Fruit fly (Drosophila melanogaster): ENCODE results near the gene hwt.

hwt gene

dm6 chrX:12547657-12548056 lies 20.6 kb downstream of the hwt start (continued):
- peak; percentile 18 for TF ChIP-seq nerfin-1 (tag; optimal IDR thresholded peaks at IDR 0.05)
- TF ChIP-seq CG10462 (GFP tag; optimal IDR thresholded peaks at IDR 0.05): no peak
- TF ChIP-seq CG2116 (GFP tag; optimal IDR thresholded peaks at IDR 0.05): no peak
- no peak for TF ChIP-seq twi (tag; optimal IDR thresholded peaks at IDR 0.05)
- TF ChIP-seq dimm (GFP tag; IDR thresholded peaks at IDR 0.05): no peak
- TF ChIP-seq Hr78 (GFP tag; optimal IDR thresholded peaks at IDR 0.05): no peak
- TF ChIP-seq CG16863 (GFP tag; optimal IDR thresholded peaks at IDR 0.05): no peak
- TF ChIP-seq mld (GFP tag; IDR thresholded peaks at IDR 0.05; ENCODE audit: partially characterized antibody): no peak
- 0 out of 2 replicates have a peak, but pooled peaks have one; percentile 14 for TF ChIP-seq wdn (GFP tag; IDR thresholded peaks at IDR 0.05)
- peak; percentile 55 for TF ChIP-seq slbo (GFP tag; IDR thresholded peaks at IDR 0.05)
- TF ChIP-seq CG7963 (GFP tag; IDR thresholded peaks at IDR 0.05; ENCODE audit: partially characterized antibody): no peak
- no peak for TF ChIP-seq gsb-n (tag; optimal IDR thresholded peaks at IDR 0.05)
- TF ChIP-seq otp (GFP tag; IDR thresholded peaks at IDR 0.05): no peak
- TF ChIP-seq Hr39 (optimal IDR thresholded peaks at IDR 0.05): no peak
- no peak for TF ChIP-seq CG17186 (GFP tag; optimal IDR thresholded peaks at IDR 0.05)
- peak; percentile 36 for TF ChIP-seq Blimp-1 (GFP tag; optimal IDR thresholded peaks at IDR 0.05)
- TF ChIP-seq dati (GFP tag; IDR thresholded peaks at IDR 0.05): no peak
- no peak for TF ChIP-seq al (GFP tag; IDR thresholded peaks at IDR 0.05)
- TF ChIP-seq wek (GFP tag; optimal IDR thresholded peaks at IDR 0.05): no peak
- TF ChIP-seq CG2875 (GFP tag; optimal IDR thresholded peaks at IDR 0.05): no peak
- TF ChIP-seq Dfd (GFP tag; optimal IDR thresholded peaks at IDR 0.05): no peak
- TF ChIP-seq oc (tag; optimal IDR thresholded peaks at IDR 0.05): no peak
- TF ChIP-seq grau (tag; optimal IDR thresholded peaks at IDR 0.05): peak; percentile 46
- TF ChIP-seq NK7.1 (GFP tag; optimal IDR thresholded peaks at IDR 0.05): no peak
- TF ChIP-seq cwo (GFP tag; optimal IDR thresholded peaks at IDR 0.05): no peak
- TF ChIP-seq Adf1 (GFP tag; IDR thresholded peaks at IDR 0.05): no peak
- no peak for TF ChIP-seq Rfx (GFP tag; IDR thresholded peaks at IDR 0.05)
- no peak for TF ChIP-seq Camta (GFP tag; optimal IDR thresholded peaks at IDR 0.05)
- TF ChIP-seq CHES-1-like (GFP tag; optimal IDR thresholded peaks at IDR 0.05): peak; percentile 2
- TF ChIP-seq CG4282 (GFP tag; optimal IDR thresholded peaks at IDR 0.05): no peak
- no peak for TF ChIP-seq pros (GFP tag; optimal IDR thresholded peaks at IDR 0.05)
- TF ChIP-seq ems (GFP tag; optimal IDR thresholded peaks at IDR 0.05): peak; percentile 27
- no peak for TF ChIP-seq crc (GFP tag; optimal IDR thresholded peaks at IDR 0.05)
- no peak for TF ChIP-seq D (optimal IDR thresholded peaks at IDR 0.05)
- no peak for TF ChIP-seq D (GFP tag; optimal IDR thresholded peaks at IDR 0.05)
- TF ChIP-seq so (GFP tag; IDR thresholded peaks at IDR 0.05): peak; percentile 29; the same call in 1 of the 3 replicates
- TF ChIP-seq CG9215 (GFP tag; IDR thresholded peaks at IDR 0.05): no peak
- peak; percentile 23 for TF ChIP-seq CG10543 (GFP tag; optimal IDR thresholded peaks at IDR 0.05)
- no peak for TF ChIP-seq Mes4 (GFP tag; optimal IDR thresholded peaks at IDR 0.05)
- TF ChIP-seq row (GFP tag; IDR thresholded peaks at IDR 0.05): peak; percentile 74
- TF ChIP-seq CG7745 (tag; optimal IDR thresholded peaks at IDR 0.05): no peak
- peak; percentile 23 for TF ChIP-seq Dip3 (GFP tag; optimal IDR thresholded peaks at IDR 0.05)
- no peak for TF ChIP-seq lilli (GFP tag; optimal IDR thresholded peaks at IDR 0.05)
- TF ChIP-seq slp2 (GFP tag; optimal IDR thresholded peaks at IDR 0.05): no peak
- TF ChIP-seq Xbp1 (GFP tag; optimal IDR thresholded peaks at IDR 0.05): peak; percentile 30
- no peak for TF ChIP-seq CG14860 (GFP tag; IDR thresholded peaks at IDR 0.05; ENCODE audit: partially characterized antibody)
- no peak for TF ChIP-seq CG1603 (tag; optimal IDR thresholded peaks at IDR 0.05)
- no peak for TF ChIP-seq NC2β (GFP tag; optimal IDR thresholded peaks at IDR 0.05)
- peak; percentile 25 for TF ChIP-seq phol (tag; optimal IDR thresholded peaks at IDR 0.05)
- TF ChIP-seq B-H1 (GFP tag; IDR thresholded peaks at IDR 0.05): no peak
- TF ChIP-seq CG8089 (GFP tag; optimal IDR thresholded peaks at IDR 0.05): no peak
- TF ChIP-seq Ssrp (tag; optimal IDR thresholded peaks at IDR 0.05): peak; percentile 18
